Fruit fly (Drosophila melanogaster) Kc167 (cell line): ENCODE data around the gene dnc.

Experiments
- Myc ChIP-seq: fragments of >200 bp; optimal IDR thresholded peaks from 2 replicates; lab custom pipeline; 2017; ENCODE audit warnings: missing external identifiers
- Sin3A ChIP-seq: fragments of >200 bp; optimal IDR thresholded peaks from 2 replicates; lab custom pipeline; 2018; ENCODE audit warnings: missing external identifiers
- h ChIP-seq: fragments of >200 bp; optimal IDR thresholded peaks from 3 replicates; lab custom pipeline; 2018; ENCODE audit warnings: missing external identifiers
- insv ChIP-seq: fragments of >200 bp; optimal IDR thresholded peaks from 3 replicates; lab custom pipeline; 2018; ENCODE audit warnings: missing external identifiers
- psq ChIP-seq: fragments of >200 bp; optimal IDR thresholded peaks from 2 replicates; lab custom pipeline; 2017; ENCODE audit warnings: missing external identifiers
- ttk ChIP-seq: sonication (Bioruptor generic); optimal IDR thresholded peaks from 2 replicates; lab custom pipeline; 2017; ENCODE audit warnings: missing external identifiers

dnc gene

DNA sequence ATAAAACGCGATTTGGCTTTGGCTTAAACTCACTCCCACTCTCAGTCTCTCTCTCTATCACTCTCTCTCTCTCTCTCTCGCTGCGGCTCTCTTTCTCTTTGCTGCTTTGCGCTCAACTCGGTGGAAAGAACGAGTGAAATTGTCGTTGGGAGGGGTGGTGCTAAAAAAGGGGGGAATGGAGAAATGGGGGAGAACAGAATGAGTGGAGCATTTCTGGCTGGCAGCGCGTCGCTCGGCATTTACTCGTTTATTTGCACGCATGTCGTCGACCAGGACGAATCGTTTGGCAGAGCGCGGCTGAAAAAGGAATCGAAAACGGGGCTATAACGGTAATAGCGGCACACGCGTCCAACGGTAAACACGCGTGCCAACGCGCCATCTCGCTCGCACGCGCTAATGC lies at the start of gene dnc:
dnc (plus strand) TSS at position 248 of the 400 bp plus-strand sequence.
- TF ChIP-seq Sin3A (lab: Kevin White, UChicago): no peak
- no peak for TF ChIP-seq psq (lab: Kevin White, UChicago)
- TF ChIP-seq Myc (lab: Kevin White, UChicago): no peak
- TF ChIP-seq h (lab: Kevin White, UChicago): no peak
- TF ChIP-seq insv (lab: Kevin White, UChicago): no peak
- TF ChIP-seq ttk (lab: Kevin White, UChicago): no peak

dm6 chrX:3127564-3127963 lies 48.7 kb upstream of the dnc start:
- TF ChIP-seq psq (lab: Kevin White, UChicago) (no peak), h (lab: Kevin White, UChicago) (no peak), insv (lab: Kevin White, UChicago) (no peak), Sin3A (lab: Kevin White, UChicago) (no peak), ttk (lab: Kevin White, UChicago) (no peak), Myc (lab: Kevin White, UChicago) (no peak)

DNA sequence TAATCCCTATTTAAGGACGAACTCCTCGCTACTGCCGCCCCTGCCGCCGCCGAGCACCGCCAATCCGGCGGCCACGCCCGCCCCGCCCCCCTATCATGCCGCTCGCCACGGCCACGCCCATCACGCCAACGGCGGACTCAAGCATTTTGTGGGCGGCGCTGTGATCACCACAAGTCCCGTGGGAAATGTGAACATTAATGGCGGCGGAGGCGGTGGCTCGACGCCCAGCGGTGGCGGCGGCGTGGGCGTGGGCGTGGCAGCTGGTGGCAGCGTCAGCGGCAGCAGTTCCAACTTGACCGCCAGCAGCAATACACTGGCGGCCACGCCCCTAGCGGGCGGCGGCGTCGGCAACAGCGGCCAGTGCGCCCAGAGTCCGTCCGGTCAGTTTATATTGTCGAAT lies 44.3 kb upstream of the dnc start:
- no peak for TF ChIP-seq Myc (lab: Kevin White, UChicago)
- no peak for TF ChIP-seq insv (lab: Kevin White, UChicago)

dm6 chrX:3134383-3135101 lies 41.7 kb upstream of the dnc start, which contains the start of gene N:
TSS of gene N (plus strand) at chrX:3134870.
- no peak for TF ChIP-seq Myc (lab: Kevin White, UChicago)
- no peak for TF ChIP-seq Sin3A (lab: Kevin White, UChicago)
- TF ChIP-seq insv (lab: Kevin White, UChicago): no peak
- no peak for TF ChIP-seq ttk (lab: Kevin White, UChicago)

- TF ChIP-seq ttk (lab: Kevin White, UChicago): no peak
Measured at dm6 chrX:3135102-3135393, 41.2 kb upstream of the dnc start.

DNA sequence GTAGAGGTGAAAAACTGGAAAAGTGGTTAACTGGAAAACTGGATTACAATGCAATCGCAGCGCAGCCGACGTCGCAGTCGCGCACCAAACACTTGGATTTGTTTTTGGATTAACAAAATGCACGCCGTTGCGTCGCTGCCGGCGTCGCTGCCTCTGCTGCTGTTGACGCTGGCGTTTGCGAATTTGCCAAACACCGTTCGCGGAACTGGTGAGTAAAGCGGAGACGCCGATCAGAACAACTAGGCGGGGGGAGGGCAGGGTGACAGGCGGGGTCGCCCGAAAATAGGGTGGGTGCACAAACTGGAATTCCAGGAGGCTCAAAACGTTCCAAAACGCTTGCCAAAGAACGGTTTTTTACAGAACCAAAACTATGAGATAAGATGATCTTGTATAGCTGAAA lies 40.6 kb upstream of the dnc start:
- no peak for TF ChIP-seq psq (lab: Kevin White, UChicago)
- no peak for TF ChIP-seq Myc (lab: Kevin White, UChicago)
- TF ChIP-seq insv (lab: Kevin White, UChicago): no peak
- no peak for TF ChIP-seq Sin3A (lab: Kevin White, UChicago)
- no peak for TF ChIP-seq ttk (lab: Kevin White, UChicago)

- no peak for TF ChIP-seq h (lab: Kevin White, UChicago)
- no peak for TF ChIP-seq insv (lab: Kevin White, UChicago)
- TF ChIP-seq psq (lab: Kevin White, UChicago): no peak
- TF ChIP-seq Myc (lab: Kevin White, UChicago): no peak
Measured at dm6 chrX:3136338-3137086, 39.7 kb upstream of the dnc start.

- no peak for TF ChIP-seq psq (lab: Kevin White, UChicago)
- TF ChIP-seq insv (lab: Kevin White, UChicago): no peak
- TF ChIP-seq h (lab: Kevin White, UChicago): no peak
- no peak for TF ChIP-seq Myc (lab: Kevin White, UChicago)
- TF ChIP-seq Sin3A (lab: Kevin White, UChicago): no peak
- TF ChIP-seq ttk (lab: Kevin White, UChicago): no peak
Measured at dm6 chrX:3137853-3138418, 38.3 kb upstream of the dnc start.

DNA sequence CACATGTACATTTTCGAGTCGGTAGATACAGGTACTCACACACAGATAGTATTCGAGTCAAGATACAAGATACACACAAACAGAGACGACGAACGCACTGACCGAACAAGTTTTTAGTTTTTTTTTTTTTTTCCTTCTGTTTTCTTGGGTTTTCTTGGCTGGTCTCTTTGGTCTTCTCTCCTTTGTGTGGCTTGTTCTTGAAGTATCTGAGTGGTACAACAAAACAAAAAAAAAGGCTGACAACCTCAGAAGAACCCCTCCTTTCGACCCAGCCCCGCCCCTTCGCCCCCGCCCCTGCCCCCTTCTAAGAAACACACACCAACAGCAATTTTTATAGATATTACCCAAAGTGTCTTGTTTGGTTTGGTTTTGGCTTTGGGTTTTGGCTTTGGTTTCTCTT lies 36.3 kb upstream of the dnc start:
- no peak for TF ChIP-seq ttk (lab: Kevin White, UChicago)
- TF ChIP-seq Myc (lab: Kevin White, UChicago): no peak
- no peak for TF ChIP-seq Sin3A (lab: Kevin White, UChicago)
- no peak for TF ChIP-seq insv (lab: Kevin White, UChicago)
- TF ChIP-seq psq (lab: Kevin White, UChicago): no peak
- no peak for TF ChIP-seq h (lab: Kevin White, UChicago)

- TF ChIP-seq h (lab: Kevin White, UChicago) (no peak), Myc (lab: Kevin White, UChicago) (no peak), psq (lab: Kevin White, UChicago) (no peak), insv (lab: Kevin White, UChicago) (no peak), ttk (lab: Kevin White, UChicago) (no peak), Sin3A (lab: Kevin White, UChicago) (no peak)
Measured at dm6 chrX:3140809-3141208, 35.4 kb upstream of the dnc start.

DNA sequence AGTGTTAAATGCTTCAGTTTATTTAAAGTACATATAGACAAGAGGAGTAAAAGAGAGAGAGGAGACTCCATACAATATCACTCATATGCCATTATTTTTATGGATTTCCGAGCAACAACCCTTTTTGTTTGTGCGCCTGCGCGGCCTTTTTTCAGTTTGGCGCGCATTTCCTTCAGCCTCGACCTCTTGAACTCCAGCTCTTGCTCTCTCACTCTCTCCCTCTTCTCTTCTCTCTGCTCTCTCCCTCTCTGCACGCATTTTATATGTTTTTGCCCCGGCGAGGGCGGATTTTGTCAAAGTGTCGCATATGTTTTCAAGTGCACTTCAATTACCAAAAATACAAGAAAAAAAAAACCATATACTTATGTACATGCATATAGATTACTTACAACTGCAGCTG lies 34.1 kb upstream of the dnc start:
- no peak for TF ChIP-seq Myc (lab: Kevin White, UChicago)
- no peak for TF ChIP-seq ttk (lab: Kevin White, UChicago)
- no peak for TF ChIP-seq insv (lab: Kevin White, UChicago)
- TF ChIP-seq Sin3A (lab: Kevin White, UChicago): no peak
- no peak for TF ChIP-seq psq (lab: Kevin White, UChicago)
- TF ChIP-seq h (lab: Kevin White, UChicago): no peak
